Fruit fly (Drosophila melanogaster) S2 (cell line): ENCODE results near the gene Lmpt.
A peak's percentile ranks its signal among the peaks of the same experiment; 100 is the strongest.

Source experiments
- CG8478 ChIP-seq: fragments of >200 bp; optimal IDR thresholded peaks from 2 replicates; lab custom pipeline; 2018
- CTCF ChIP-seq, 2 experiments: fragments of >200 bp; optimal IDR thresholded peaks; 2 replicates each; lab custom pipeline; 2018

Gene Lmpt

DNA sequence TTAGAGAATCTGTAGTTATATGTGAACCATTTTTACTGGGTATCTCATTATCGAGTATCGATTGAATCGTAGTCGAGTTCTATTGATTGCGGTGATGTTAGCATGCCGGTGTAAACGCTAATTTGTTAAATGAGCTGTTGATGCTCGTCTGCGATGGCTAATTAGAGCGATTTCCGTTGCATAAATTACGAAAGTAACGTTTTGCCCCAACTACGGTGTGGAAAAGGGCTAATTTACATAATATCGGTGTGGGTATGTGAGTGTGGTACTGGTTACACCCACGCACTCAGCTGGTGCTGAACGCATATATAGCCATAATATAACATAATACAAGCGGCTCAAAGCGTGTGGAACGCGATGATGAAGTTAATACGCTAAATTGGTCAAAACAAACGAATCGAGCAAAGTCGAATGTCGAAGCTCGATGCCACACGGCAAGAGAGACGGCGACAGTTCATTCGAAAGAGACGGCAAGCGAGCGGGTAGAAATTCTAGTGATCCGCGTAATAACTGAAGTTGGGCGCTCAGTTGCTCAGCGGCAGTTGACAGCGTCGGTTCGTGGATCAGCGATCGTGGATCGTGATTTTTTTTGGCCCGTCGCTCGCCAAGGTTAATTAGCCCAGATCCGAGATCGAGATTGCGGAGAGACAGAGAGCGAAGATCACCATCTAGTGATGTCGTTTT is 11.8 kb downstream of the Lmpt start, which contains the start of gene CG32170:
Gene CG32170, plus strand, starts transcription at position 525 of the 684 bp plus-strand sequence.
- TF ChIP-seq CTCF (optimal IDR thresholded peaks at IDR 0.05; lab: Kevin White, UChicago) = no peak
- TF ChIP-seq CG8478 = no peak

DNA sequence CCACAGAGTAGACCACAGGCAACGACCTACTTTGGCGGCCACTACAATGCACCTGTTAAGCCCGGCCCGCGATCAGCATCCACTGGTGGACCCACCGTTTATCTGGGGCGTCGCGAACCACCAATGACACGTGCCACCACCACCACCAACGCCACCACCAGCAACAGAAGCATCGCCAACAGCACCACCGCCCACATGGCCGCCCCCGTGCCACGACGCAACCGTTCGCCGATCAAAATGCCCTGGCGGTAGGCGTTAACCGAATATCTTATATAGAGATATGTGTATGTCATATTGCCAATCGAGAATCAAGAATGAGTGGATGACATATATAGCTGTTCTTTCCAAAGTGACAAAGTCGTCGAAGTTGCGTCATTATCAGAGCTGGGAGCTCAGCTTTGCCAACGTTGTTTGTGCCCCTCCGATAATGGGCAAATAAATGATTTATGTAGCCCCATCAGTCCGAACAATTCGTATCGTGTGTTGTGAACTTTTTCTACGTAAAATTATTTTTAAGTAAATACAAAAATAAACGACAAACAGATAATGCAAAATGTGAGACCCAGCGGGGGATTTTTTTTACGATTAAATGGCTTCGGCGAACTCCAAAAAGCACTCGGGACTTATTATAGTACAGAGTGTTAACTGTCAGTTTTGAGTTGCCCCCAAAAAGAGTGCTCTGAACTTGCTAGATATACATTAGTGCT is 13.9 kb downstream of the Lmpt start:
- TF ChIP-seq CTCF (optimal IDR thresholded peaks at IDR 0.05; lab: Kevin White, UChicago) (no peak), CG8478 (no peak)

dm6 chr3L:16881097-16881496 is 16.0 kb downstream of the Lmpt start:
- TF ChIP-seq CTCF (optimal IDR thresholded peaks at IDR 0.05; lab: Kevin White, UChicago) (no peak), CG8478 (no peak)

dm6 chr3L:16884037-16884436 is 18.9 kb downstream of the Lmpt start:
- TF ChIP-seq CTCF (optimal IDR thresholded peaks at IDR 0.05; lab: Kevin White, UChicago) = peak in 1 of 2 experiments; percentile 59
- TF ChIP-seq CG8478 = no peak

DNA sequence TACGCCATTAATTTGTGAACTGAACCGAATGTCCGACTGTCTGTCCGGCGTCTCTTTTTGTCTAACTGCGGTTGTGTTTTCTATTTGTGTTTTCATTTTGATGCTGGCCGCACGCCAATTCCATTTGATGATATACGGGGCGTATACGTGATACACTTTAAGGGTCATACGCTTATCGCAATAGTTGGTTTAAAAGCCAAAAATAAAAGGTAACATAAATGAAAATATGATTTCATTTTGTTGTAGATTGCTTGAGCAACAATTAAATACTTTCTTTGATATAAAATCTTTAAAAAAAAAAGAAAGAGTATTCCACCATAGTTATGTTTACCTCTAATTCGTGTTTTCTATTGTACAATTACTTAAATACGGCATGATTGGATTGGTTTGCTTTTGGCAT is 19.9 kb downstream of the Lmpt start:
- no peak for TF ChIP-seq CTCF (optimal IDR thresholded peaks at IDR 0.05; lab: Kevin White, UChicago)
- no peak for TF ChIP-seq CG8478

- TF ChIP-seq CG8478 (no peak), CTCF (optimal IDR thresholded peaks at IDR 0.05; lab: Kevin White, UChicago) (no peak)
Measured at dm6 chr3L:16886179-16886930, 21.3 kb downstream of the Lmpt start.

- no peak for TF ChIP-seq CG8478
- no peak for TF ChIP-seq CTCF (optimal IDR thresholded peaks at IDR 0.05; lab: Kevin White, UChicago)
Measured at dm6 chr3L:16887272-16887671, 22.2 kb downstream of the Lmpt start.

- TF ChIP-seq CTCF (optimal IDR thresholded peaks at IDR 0.05; lab: Kevin White, UChicago) = no peak
- TF ChIP-seq CG8478 = no peak
Measured at dm6 chr3L:16889545-16889944, 24.4 kb downstream of the Lmpt start.

DNA sequence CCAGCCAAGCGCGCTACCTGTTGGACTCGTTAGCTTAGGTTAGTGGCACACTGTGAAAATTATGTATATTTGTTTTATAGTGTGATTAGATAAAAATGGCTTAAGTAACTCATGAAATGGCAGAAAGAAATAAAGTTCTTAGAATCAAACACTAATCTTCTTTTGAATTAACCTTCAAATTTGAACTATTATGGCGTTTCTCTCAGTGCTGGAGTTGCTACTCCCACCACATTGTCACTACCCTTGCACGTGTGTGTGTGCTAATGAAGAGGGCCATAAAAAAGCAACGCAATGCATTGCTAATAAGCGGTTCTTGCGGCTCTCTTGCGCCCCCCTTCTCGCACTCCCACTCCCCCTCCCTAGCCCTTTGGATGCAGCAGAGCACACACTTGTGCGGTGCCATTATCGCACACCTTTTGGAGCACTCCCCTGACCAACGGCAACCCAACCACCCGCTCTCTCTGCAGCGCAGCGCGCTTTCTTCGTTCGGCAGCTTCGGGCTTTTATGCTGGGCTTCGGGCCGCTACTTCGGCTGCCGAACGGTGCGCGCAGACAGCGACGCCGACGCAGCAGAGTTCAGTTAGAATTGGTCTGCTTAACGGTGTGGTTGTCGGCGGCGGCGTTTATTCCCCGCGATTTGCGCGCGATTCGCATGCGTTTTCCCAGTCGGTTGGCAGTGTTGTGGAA is 25.7 kb downstream of the Lmpt start:
- TF ChIP-seq CTCF (optimal IDR thresholded peaks at IDR 0.05; lab: Kevin White, UChicago) (no peak), CG8478 (no peak)

DNA sequence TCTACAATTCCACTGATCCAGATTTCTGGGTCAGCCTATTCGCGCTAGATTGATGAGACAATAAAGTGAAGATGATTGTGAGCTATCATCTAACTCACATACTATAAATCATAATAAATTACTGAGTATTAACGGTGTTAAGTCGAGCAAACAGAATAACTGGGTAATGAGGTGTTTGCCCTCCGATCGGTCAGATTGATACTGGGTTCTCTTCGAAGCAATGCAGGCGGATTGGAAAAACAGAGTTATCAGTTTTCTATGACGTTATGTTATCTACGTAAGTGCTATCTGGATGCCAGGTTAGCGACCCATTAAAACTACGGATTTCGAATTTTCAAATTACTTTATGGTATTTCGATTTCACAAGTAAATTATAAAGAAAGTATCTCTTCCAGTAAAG is 26.8 kb downstream of the Lmpt start:
- no peak for TF ChIP-seq CTCF (optimal IDR thresholded peaks at IDR 0.05; lab: Kevin White, UChicago)
- TF ChIP-seq CG8478 = no peak

DNA sequence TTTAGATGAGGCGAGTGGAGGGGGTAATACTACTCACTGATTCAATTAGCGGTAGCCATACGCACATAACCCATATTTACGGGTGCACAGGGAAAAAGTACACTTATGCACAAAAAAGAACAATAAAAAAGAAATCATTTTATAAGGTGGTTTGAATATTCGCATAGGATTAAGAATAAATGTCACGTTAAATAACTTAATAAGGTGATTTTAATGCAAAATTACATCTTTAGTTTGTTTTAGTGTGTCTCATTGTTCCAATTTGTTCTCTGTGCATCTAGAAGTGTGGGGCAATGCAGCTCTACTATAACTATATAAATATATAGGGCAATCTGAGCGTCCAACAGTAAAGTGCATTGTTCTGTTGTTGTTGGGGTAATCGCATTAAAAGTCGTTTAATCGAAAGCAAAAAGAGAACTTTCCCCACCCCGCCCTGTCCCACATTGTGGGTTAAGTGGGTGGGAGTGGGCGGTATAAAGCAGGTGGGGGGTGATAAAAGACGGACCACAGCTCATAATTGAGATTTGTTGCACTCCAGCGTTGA is 27.7 kb downstream of the Lmpt start:
- TF ChIP-seq CTCF (optimal IDR thresholded peaks at IDR 0.05; lab: Kevin White, UChicago) (no peak), CG8478 (no peak)

- TF ChIP-seq CTCF (optimal IDR thresholded peaks at IDR 0.05; lab: Kevin White, UChicago) (no peak), CG8478 (no peak)
Measured at dm6 chr3L:16893647-16894046, 28.6 kb downstream of the Lmpt start.

DNA sequence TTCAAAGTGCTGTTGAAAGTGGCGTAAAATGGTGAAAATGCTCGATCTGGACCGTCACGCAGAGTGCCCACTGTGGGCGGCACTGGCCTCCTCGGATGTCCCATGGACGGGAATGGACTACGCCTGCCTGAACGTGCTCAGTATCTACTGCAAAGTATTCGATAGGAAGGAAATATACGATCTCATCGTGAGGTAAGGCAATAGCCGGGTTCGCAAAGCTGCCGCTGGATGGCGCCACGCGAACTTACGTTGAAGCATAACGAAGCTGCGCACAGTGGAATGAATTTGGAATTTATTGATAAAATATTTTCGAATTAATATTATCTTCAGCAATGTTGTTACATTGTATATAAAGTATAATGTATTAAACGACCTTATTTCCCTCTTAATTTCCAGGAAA is 31.3 kb downstream of the Lmpt start:
- TF ChIP-seq CG8478 (no peak), CTCF (optimal IDR thresholded peaks at IDR 0.05; lab: Kevin White, UChicago) (peak; percentile 75 to 76)

dm6 chr3L:16910466-16910865 is 45.4 kb downstream of the Lmpt start:
- TF ChIP-seq CTCF (optimal IDR thresholded peaks at IDR 0.05; lab: Kevin White, UChicago) = no peak
- TF ChIP-seq CG8478 = no peak

- TF ChIP-seq CTCF (optimal IDR thresholded peaks at IDR 0.05; lab: Kevin White, UChicago) (no peak), CG8478 (no peak)
Measured at dm6 chr3L:16914113-16914512, 49.0 kb downstream of the Lmpt start.
